Worm (Caenorhabditis elegans): ENCODE data around the gene idpp-8.
A peak's percentile ranks its signal among the peaks of the same experiment; 100 is the strongest.

The idpp-8 gene

DNA sequence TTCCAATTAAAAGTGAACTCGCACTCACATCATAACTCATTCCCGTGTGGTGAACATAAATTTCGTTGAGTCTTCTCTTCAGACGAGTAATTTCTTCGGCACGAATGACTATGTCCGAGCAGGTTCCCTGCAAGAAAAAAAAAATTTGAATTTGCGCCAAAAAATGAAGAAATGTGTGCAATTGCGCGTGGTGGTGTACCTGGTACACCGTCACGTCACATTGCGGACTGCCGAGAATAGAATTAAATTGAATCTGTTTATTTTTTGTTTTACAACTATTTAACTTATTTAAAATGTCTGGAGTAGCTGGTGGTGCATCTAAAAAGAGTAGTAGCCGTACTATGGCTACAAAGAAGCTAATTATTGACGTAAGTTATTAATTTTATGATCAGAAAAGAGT is 14.4 kb upstream of the idpp-8 start, which contains the start of gene mdt-22 (continued):
- TF ChIP-seq ctbp-1 (GFP tag; IDR thresholded peaks at IDR 0.05) = peak; percentile 59; the same call in 1 of the 2 replicates
- TF ChIP-seq dve-1 (tag; optimal IDR thresholded peaks at IDR 0.05; ENCODE audit: insufficient read depth) = peak; percentile 60
- TF ChIP-seq daf-19 (GFP tag; conservative IDR thresholded peaks at IDR 0.05) = 0 out of 2 replicates have a peak, but pooled peaks have one; percentile 46
- no peak for TF ChIP-seq ceh-44 (GFP tag; IDR thresholded peaks at IDR 0.05)
- peak in 1 of 2 experiments; percentile 83 for TF ChIP-seq lsy-2 (tag; optimal IDR thresholded peaks at IDR 0.05)
- TF ChIP-seq ceh-62 (tag; optimal IDR thresholded peaks at IDR 0.05) = no peak
- TF ChIP-seq F26F4.8 (GFP tag; conservative IDR thresholded peaks at IDR 0.05) = no peak
- no peak for TF ChIP-seq Y75B8A.6 (GFP tag; IDR thresholded peaks at IDR 0.05)
- peak; percentile 27 for TF ChIP-seq nhr-25 (tag; optimal IDR thresholded peaks at IDR 0.05; ENCODE audit: borderline replicate concordance, insufficient read depth)
- TF ChIP-seq mxl-3 (GFP tag; optimal IDR thresholded peaks at IDR 0.05) = no peak
- no peak for TF ChIP-seq ZK546.5 (tag; optimal IDR thresholded peaks at IDR 0.05)
- TF ChIP-seq daf-16 (GFP tag; optimal IDR thresholded peaks at IDR 0.05) = peak in 1 of 2 experiments; percentile 45
- peak; percentile 45 for TF ChIP-seq daf-16 (tag; optimal IDR thresholded peaks at IDR 0.05)
- TF ChIP-seq dmd-6 (GFP tag; IDR thresholded peaks at IDR 0.05) = peak; percentile 65
- no peak for TF ChIP-seq unc-62 (GFP tag; optimal IDR thresholded peaks at IDR 0.05 in 1 of 2)
- no peak for TF ChIP-seq unc-62 (tag; optimal IDR thresholded peaks at IDR 0.05)
- peak; percentile 73 for TF ChIP-seq mep-1 (tag; optimal IDR thresholded peaks at IDR 0.05)
- TF ChIP-seq fkh-10 (GFP tag; optimal IDR thresholded peaks at IDR 0.05) = peak; percentile 4
- no peak for TF ChIP-seq skn-1 (tag; optimal IDR thresholded peaks at IDR 0.05)
- no peak for TF ChIP-seq snpc-4 (tag; optimal IDR thresholded peaks at IDR 0.05)
- no peak for TF ChIP-seq nhr-237 (tag; optimal IDR thresholded peaks at IDR 0.05)
- peak; percentile 52 for TF ChIP-seq spr-1 (tag; optimal IDR thresholded peaks at IDR 0.05)
- peak; percentile 82 for TF ChIP-seq lin-38 (GFP tag; IDR thresholded peaks at IDR 0.05)
- no peak for TF ChIP-seq spr-3 (GFP tag; optimal IDR thresholded peaks at IDR 0.05)
- no peak for TF ChIP-seq ztf-11 (tag; optimal IDR thresholded peaks at IDR 0.05)
- TF ChIP-seq dpl-1 (GFP tag; optimal IDR thresholded peaks at IDR 0.05) = peak; percentile 95
- TF ChIP-seq sdz-12 (GFP tag; optimal IDR thresholded peaks at IDR 0.05) = no peak
- no peak for TF ChIP-seq dmd-8 (GFP tag; IDR thresholded peaks at IDR 0.05)
- TF ChIP-seq rbr-2 (tag; optimal IDR thresholded peaks at IDR 0.05) = peak; percentile 76
- peak; percentile 51; the same call in 1 of the 2 replicates for TF ChIP-seq tra-1 (GFP tag; IDR thresholded peaks at IDR 0.05)
- TF ChIP-seq hmg-1.1 (GFP tag; IDR thresholded peaks at IDR 0.05) = peak; percentile 79
- TF ChIP-seq lin-13 (GFP tag; optimal IDR thresholded peaks at IDR 0.05) = peak; percentile 72
- TF ChIP-seq gei-8 (GFP tag; optimal IDR thresholded peaks at IDR 0.05) = no peak
- TF ChIP-seq tag-97 (GFP tag; IDR thresholded peaks at IDR 0.05) = no peak
- TF ChIP-seq nhr-111 (GFP tag; optimal IDR thresholded peaks at IDR 0.05) = no peak
- no peak for TF ChIP-seq fos-1 (tag; optimal IDR thresholded peaks at IDR 0.05)
- TF ChIP-seq lin-15B (tag; optimal IDR thresholded peaks at IDR 0.05) = no peak
- TF ChIP-seq pha-4 (GFP tag; IDR thresholded peaks at IDR 0.05) = peak; percentile 63; the same call in 1 of the 2 replicates
- no peak for TF ChIP-seq pha-4 (tag; optimal IDR thresholded peaks at IDR 0.05)
- TF ChIP-seq Y105C5A.15 (GFP tag; IDR thresholded peaks at IDR 0.05) = no peak
- peak in 1 of 2 experiments; percentile 51 for TF ChIP-seq hif-1 (tag; optimal IDR thresholded peaks at IDR 0.05)
- peak; percentile 28 for TF ChIP-seq nhr-6 (tag; optimal IDR thresholded peaks at IDR 0.05)
- peak; percentile 58 for TF ChIP-seq nhr-102 (tag; optimal IDR thresholded peaks at IDR 0.05)
- TF ChIP-seq zip-11 (GFP tag; IDR thresholded peaks at IDR 0.05) = no peak
- no peak for TF ChIP-seq php-3 (GFP tag; IDR thresholded peaks at IDR 0.05)
- no peak for TF ChIP-seq nhr-10 (tag; optimal IDR thresholded peaks at IDR 0.05)
- TF ChIP-seq mxl-2 (GFP tag; conservative IDR thresholded peaks at IDR 0.05) = no peak
- peak; percentile 58 for TF ChIP-seq T20F7.1 (GFP tag; optimal IDR thresholded peaks at IDR 0.05)
- TF ChIP-seq R02D3.7 (tag; optimal IDR thresholded peaks at IDR 0.05) = no peak
- TF ChIP-seq ces-1 (GFP tag; optimal IDR thresholded peaks at IDR 0.05) = no peak
- TF ChIP-seq mes-2 (tag; optimal IDR thresholded peaks at IDR 0.05; ENCODE audit: poor library complexity, severe bottlenecking) = peak; percentile 87
- TF ChIP-seq madf-5 (GFP tag; IDR thresholded peaks at IDR 0.05) = no peak
